Worm (Caenorhabditis elegans): ENCODE data around the gene K01A6.6.

The K01A6.6 gene

DNA sequence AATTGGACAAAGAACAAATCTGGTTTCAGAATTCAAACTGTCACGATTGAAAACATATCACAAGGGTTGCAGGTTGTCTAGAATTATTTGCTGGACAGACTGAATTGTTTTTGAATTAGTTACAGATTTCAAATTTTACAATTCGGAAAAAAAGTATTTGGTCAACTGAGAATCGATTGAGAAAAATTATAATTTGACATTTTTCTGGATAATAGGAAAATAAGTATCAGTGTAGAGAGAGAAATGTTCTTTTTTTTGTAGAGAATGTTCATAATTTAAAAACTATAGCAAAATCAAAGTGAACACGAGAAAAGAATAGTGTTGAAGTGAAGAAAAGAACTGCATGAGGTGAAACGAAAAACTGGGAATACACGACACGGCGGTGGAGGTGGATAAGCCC lies 34.4 kb upstream of the K01A6.6 start, which contains the start of gene dpy-20:
dpy-20 (minus strand) TSS at position 101 of the 400 bp plus-strand sequence.
- TF ChIP-seq ztf-23 (GFP tag; IDR thresholded peaks at IDR 0.05) (no peak), klf-2 (GFP tag; conservative IDR thresholded peaks at IDR 0.05) (no peak)

DNA sequence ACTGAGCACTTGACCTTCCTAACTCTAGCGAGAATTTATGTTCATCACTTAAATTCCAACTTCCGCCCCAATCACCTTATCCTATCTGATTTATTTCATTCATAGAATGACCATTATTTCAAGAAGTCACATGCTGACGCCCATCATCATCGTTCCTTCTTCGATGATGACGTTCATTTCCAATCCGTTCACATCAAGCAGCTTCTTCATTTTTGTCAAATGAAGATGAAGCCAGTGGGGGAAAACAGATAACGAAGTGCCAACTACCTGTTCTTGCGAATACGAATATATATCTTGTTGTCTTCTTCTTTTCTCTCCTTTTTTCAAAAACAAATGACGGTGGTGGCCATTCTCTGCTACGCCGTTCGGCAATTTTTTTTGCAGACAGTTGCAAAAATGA lies 33.2 kb upstream of the K01A6.6 start:
- TF ChIP-seq ztf-29 (GFP tag; IDR thresholded peaks at IDR 0.05) (no peak), med-1 (GFP tag; optimal IDR thresholded peaks at IDR 0.05; ENCODE audit: insufficient read depth) (no peak), cog-1 (tag; optimal IDR thresholded peaks at IDR 0.05) (no peak), flt-1 (GFP tag; IDR thresholded peaks at IDR 0.05) (no peak), ref-1 (GFP tag; conservative IDR thresholded peaks at IDR 0.05) (no peak), klf-2 (GFP tag; conservative IDR thresholded peaks at IDR 0.05) (no peak), ztf-23 (GFP tag; IDR thresholded peaks at IDR 0.05) (no peak), T22C8.4 (GFP tag; IDR thresholded peaks at IDR 0.05) (no peak), tab-1 (GFP tag; IDR thresholded peaks at IDR 0.05) (no peak)

DNA sequence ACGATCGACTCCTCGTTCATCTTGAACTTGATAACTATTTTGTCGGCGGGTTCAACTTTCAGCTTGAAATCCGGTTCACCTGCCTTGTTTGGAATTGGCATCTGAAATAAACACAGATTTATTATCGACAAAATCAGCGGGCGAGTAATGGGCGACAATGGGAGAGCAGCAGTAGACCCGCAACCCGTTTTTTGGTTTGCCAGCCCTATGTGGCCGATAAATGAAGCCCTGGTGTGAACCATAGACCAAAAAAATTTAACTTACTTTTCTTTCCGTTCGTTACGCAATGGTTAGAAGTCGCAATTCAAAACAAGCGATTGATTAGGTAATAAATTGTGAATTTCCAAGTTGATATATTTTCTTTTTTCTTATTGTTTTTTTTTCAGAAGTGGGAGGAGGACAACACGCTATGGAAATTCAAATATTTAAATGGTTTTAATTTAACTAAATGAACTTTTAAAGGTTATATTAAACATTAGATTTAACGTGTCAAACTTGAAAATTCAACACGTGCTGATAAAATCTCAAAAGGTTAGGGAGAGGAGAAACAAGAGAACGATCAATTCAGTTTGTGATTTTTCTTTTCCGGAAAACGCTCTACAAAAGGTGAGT lies 31.3 kb upstream of the K01A6.6 start, which contains the start of the genes T22B3.3 and alg-3:
T22B3.3 (minus strand) TSS at position 101 of the 612 bp plus-strand sequence.
alg-3 (plus strand) TSS at position 562 of the 612 bp plus-strand sequence.
- no peak for TF ChIP-seq flt-1 (GFP tag; IDR thresholded peaks at IDR 0.05)
- no peak for TF ChIP-seq ztf-29 (GFP tag; IDR thresholded peaks at IDR 0.05)
- TF ChIP-seq tab-1 (GFP tag; IDR thresholded peaks at IDR 0.05) = no peak
- no peak for TF ChIP-seq klf-2 (GFP tag; conservative IDR thresholded peaks at IDR 0.05)
- TF ChIP-seq ztf-23 (GFP tag; IDR thresholded peaks at IDR 0.05) = no peak
- TF ChIP-seq cog-1 (tag; optimal IDR thresholded peaks at IDR 0.05) = no peak
- no peak for TF ChIP-seq T22C8.4 (GFP tag; IDR thresholded peaks at IDR 0.05)
- TF ChIP-seq ref-1 (GFP tag; conservative IDR thresholded peaks at IDR 0.05) = no peak
- no peak for TF ChIP-seq med-1 (GFP tag; optimal IDR thresholded peaks at IDR 0.05; ENCODE audit: insufficient read depth)

DNA sequence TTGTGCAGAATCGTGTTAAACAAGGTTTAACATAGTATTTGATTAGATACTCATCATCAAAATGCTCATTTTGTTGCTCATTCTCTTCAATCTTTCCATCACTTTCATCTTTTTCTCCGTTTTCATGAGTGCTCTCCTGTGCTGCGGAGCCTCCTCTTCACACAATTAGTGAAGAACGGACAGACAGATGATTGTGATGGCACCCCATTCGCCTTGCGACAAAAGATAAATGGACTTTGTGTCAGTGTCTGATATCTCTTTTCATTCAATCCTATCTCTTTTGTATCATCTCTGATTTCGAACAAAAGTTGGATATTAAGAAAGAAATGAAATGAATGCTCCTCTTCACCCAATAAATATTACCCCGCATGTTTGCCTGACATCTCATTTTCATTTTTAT lies 24.8 kb upstream of the K01A6.6 start:
- no peak for TF ChIP-seq klf-2 (GFP tag; conservative IDR thresholded peaks at IDR 0.05)
- no peak for TF ChIP-seq flt-1 (GFP tag; IDR thresholded peaks at IDR 0.05)
- TF ChIP-seq ztf-29 (GFP tag; IDR thresholded peaks at IDR 0.05) = no peak
- no peak for TF ChIP-seq cog-1 (tag; optimal IDR thresholded peaks at IDR 0.05)
- TF ChIP-seq ref-1 (GFP tag; conservative IDR thresholded peaks at IDR 0.05) = no peak
- no peak for TF ChIP-seq med-1 (GFP tag; optimal IDR thresholded peaks at IDR 0.05; ENCODE audit: insufficient read depth)
- TF ChIP-seq ztf-23 (GFP tag; IDR thresholded peaks at IDR 0.05) = no peak
- TF ChIP-seq tab-1 (GFP tag; IDR thresholded peaks at IDR 0.05) = no peak
- no peak for TF ChIP-seq T22C8.4 (GFP tag; IDR thresholded peaks at IDR 0.05)

DNA sequence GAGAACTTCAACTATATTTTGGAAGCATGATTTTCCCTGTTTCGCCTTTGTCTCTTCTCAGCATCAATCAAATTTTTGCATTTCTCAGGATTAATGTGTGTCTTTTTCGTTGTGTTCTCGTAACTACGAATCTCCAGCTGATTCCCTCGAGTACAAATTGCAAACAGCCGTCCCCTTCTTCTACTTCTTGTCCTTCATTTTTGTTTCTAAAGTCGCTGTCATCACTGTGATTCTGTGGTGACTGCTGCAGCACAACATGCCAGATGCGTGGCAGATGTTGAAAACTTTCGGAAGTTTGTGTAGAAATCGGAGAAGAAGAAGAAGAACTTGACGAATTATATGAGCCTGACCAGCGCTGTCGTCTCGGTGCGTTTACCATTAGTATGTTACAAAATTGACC lies 21.8 kb upstream of the K01A6.6 start:
- TF ChIP-seq med-1 (GFP tag; optimal IDR thresholded peaks at IDR 0.05; ENCODE audit: insufficient read depth) = no peak
- no peak for TF ChIP-seq cog-1 (tag; optimal IDR thresholded peaks at IDR 0.05)

DNA sequence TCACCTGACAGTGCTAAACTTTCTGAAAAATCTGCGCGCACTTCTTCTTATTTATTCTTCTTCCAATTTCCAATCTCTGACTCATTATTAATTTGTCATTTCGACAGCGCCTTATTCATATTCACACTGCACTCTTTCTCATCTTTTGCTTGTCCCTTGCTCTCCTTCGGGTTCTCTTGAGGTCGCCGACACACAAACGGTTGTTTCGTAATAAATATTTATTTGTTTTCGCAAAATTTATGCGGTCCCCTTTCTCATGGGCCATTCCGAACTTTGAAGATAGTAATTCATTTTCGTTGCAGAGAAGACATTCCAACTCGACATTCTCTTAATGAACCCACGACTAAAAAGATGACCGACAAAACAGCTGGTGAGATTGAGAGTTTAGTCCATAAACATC lies 20.4 kb upstream of the K01A6.6 start, which contains the start of gene magi-1:
magi-1 (plus strand) TSS at position 301 of the 400 bp plus-strand sequence.
- TF ChIP-seq T22C8.4 (GFP tag; IDR thresholded peaks at IDR 0.05) (no peak), ref-1 (GFP tag; conservative IDR thresholded peaks at IDR 0.05) (no peak), ztf-29 (GFP tag; IDR thresholded peaks at IDR 0.05) (no peak), klf-2 (GFP tag; conservative IDR thresholded peaks at IDR 0.05) (no peak), med-1 (GFP tag; optimal IDR thresholded peaks at IDR 0.05; ENCODE audit: insufficient read depth) (no peak), ztf-23 (GFP tag; IDR thresholded peaks at IDR 0.05) (no peak), flt-1 (GFP tag; IDR thresholded peaks at IDR 0.05) (no peak), cog-1 (tag; optimal IDR thresholded peaks at IDR 0.05) (no peak), tab-1 (GFP tag; IDR thresholded peaks at IDR 0.05) (no peak)

DNA sequence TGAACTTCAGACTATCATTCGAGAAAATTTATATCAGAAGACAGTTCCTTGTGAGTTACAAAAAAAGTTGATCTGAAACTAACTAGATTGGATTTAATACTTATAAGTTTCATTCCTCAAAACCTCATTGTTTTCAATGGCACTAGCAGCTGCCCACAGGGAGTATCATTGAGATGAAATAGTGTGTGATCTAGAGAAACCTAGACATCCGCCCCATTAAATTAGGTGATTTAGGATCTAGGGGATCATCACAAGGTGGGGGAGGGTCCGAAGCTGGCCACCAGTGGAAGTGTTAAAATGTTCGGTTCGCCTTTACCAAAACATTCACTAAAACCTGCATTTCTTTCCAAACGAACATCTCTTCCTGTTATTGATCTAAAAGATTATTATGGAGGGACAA lies 18.7 kb upstream of the K01A6.6 start:
- TF ChIP-seq flt-1 (GFP tag; IDR thresholded peaks at IDR 0.05) (no peak), T22C8.4 (GFP tag; IDR thresholded peaks at IDR 0.05) (no peak), ztf-29 (GFP tag; IDR thresholded peaks at IDR 0.05) (no peak), cog-1 (tag; optimal IDR thresholded peaks at IDR 0.05) (no peak), klf-2 (GFP tag; conservative IDR thresholded peaks at IDR 0.05) (no peak), ztf-23 (GFP tag; IDR thresholded peaks at IDR 0.05) (no peak), ref-1 (GFP tag; conservative IDR thresholded peaks at IDR 0.05) (no peak), tab-1 (GFP tag; IDR thresholded peaks at IDR 0.05) (no peak), med-1 (GFP tag; optimal IDR thresholded peaks at IDR 0.05; ENCODE audit: insufficient read depth) (no peak)

DNA sequence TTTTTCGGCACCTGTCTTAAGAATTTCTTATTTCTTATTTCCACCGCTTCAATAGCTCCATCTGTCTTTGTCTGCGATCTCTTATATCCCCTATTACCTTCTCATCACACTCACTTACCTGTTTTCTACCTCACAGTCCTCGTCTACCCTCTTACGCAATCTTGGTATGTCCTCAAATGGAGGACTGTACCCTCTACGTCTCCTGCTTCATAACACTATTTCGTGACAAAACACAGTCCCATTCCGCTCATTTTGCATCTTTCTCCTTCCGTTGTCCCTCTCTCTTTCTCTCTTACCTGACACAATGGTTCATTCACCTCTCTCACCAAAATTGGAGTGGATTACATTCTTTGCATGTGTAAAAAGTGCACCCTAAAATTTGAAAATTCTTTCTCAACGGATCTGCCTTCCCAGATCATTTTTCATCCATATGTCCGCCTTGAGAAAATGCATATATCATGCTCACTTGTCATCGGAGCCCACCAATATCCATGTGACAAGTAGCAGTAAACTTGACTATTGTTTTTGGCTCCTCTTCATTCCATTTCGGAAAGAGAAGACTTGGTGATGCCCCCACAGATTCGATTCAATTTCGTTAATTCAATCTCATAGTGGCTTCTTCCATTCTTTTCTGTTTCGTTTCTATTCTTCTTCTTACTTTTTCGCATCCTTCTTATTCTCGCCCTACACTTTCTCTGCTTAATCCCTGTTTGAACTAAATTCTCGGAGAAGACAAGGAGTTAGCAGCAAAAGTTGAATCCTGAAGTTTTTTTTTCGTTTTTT lies 17.8 kb upstream of the K01A6.6 start:
- no peak for TF ChIP-seq flt-1 (GFP tag; IDR thresholded peaks at IDR 0.05)
- TF ChIP-seq med-1 (GFP tag; optimal IDR thresholded peaks at IDR 0.05; ENCODE audit: insufficient read depth) = no peak
- TF ChIP-seq tab-1 (GFP tag; IDR thresholded peaks at IDR 0.05) = no peak
- no peak for TF ChIP-seq ref-1 (GFP tag; conservative IDR thresholded peaks at IDR 0.05)
- TF ChIP-seq ztf-23 (GFP tag; IDR thresholded peaks at IDR 0.05) = no peak
- no peak for TF ChIP-seq ztf-29 (GFP tag; IDR thresholded peaks at IDR 0.05)
- TF ChIP-seq klf-2 (GFP tag; conservative IDR thresholded peaks at IDR 0.05) = no peak
- TF ChIP-seq T22C8.4 (GFP tag; IDR thresholded peaks at IDR 0.05) = no peak
- TF ChIP-seq cog-1 (tag; optimal IDR thresholded peaks at IDR 0.05) = no peak

DNA sequence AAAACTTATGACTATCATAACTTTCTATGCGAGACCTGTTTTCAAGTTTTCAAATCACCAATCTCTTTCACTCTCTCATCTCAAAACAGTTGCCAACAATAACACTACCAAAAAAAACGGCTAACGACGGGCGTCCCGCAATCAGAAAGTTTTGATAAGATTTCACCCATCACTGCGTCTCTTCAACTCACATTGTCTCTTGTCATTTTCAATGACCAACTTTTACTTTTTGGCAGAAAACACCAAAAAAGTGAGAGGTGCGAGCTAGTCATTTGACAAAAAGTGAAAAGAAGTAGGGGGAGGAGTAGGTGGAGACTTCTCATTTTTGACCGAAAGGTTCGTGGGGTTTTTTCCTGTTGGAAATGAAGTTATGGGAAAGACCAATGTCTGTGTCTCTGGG lies 16.5 kb upstream of the K01A6.6 start:
- no peak for TF ChIP-seq T22C8.4 (GFP tag; IDR thresholded peaks at IDR 0.05)
- TF ChIP-seq klf-2 (GFP tag; conservative IDR thresholded peaks at IDR 0.05) = no peak
- TF ChIP-seq ref-1 (GFP tag; conservative IDR thresholded peaks at IDR 0.05) = no peak
- no peak for TF ChIP-seq med-1 (GFP tag; optimal IDR thresholded peaks at IDR 0.05; ENCODE audit: insufficient read depth)
- TF ChIP-seq cog-1 (tag; optimal IDR thresholded peaks at IDR 0.05) = no peak
- TF ChIP-seq ztf-29 (GFP tag; IDR thresholded peaks at IDR 0.05) = no peak
- no peak for TF ChIP-seq tab-1 (GFP tag; IDR thresholded peaks at IDR 0.05)
- TF ChIP-seq ztf-23 (GFP tag; IDR thresholded peaks at IDR 0.05) = no peak
- TF ChIP-seq flt-1 (GFP tag; IDR thresholded peaks at IDR 0.05) = no peak

All from whole organism, midembryonic.